ENCODE assay signal across 1 worm cellular context in the genomic region with DNA sequence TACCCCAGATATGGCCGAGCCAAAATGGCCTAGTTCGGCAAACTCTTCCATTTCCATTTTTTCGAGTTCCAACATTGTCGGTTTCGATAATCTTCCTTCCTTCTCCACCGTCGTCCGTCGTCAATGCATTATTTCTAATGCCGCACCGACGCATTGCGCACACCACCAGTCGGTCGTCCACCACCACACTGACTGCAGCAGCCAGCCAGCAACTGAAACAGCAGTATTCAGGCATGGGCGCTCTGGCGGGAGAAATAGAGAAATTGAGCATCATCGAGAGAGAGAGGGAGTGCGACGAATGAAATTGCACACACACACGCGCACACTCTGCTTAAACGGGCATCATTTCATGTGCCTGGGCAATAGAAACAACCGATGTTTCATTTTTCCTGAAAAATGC.
A peak's percentile ranks its signal among the peaks of the same experiment; 100 is the strongest.
TF ChIP-seq lines count a peak whose summit lies in the region.

No protein-coding gene starts in this region.

TF ChIP-seq in whole organism, L1 larva, 84 proteins besides CTCF, POLR2A, EP300 and RAD21 (continued from another document):
- TF ChIP-seq alr-1 (tag; optimal IDR thresholded peaks at IDR 0.05; lab: Kevin White, UChicago; ENCODE audit: borderline replicate concordance) (no peak), nhr-28 (tag; optimal IDR thresholded peaks at IDR 0.05; lab: Kevin White, UChicago) (no peak), mef-2 (tag; optimal IDR thresholded peaks at IDR 0.05; lab: Kevin White, UChicago) (no peak), unc-30 (tag; optimal IDR thresholded peaks at IDR 0.05; lab: Kevin White, UChicago) (no peak), sox-4 (tag; optimal IDR thresholded peaks at IDR 0.05; lab: Kevin White, UChicago) (peak; percentile 36), nhr-47 (tag; optimal IDR thresholded peaks at IDR 0.05; lab: Kevin White, UChicago) (peak; percentile 74), snu-23 (GFP tag; optimal IDR thresholded peaks at IDR 0.05; lab: Kevin White, UChicago) (peak; percentile 37), nhr-20 (tag; optimal IDR thresholded peaks at IDR 0.05; lab: Kevin White, UChicago) (no peak), lir-3 (tag; optimal IDR thresholded peaks at IDR 0.05; lab: Kevin White, UChicago; ENCODE audit: poor library complexity) (no peak), grh-1 (GFP tag; IDR thresholded peaks at IDR 0.05; lab: Robert Waterston, UW) (no peak), jun-1 (tag; optimal IDR thresholded peaks at IDR 0.05; lab: Kevin White, UChicago) (peak; percentile 36), tlp-1 (tag; optimal IDR thresholded peaks at IDR 0.05; lab: Kevin White, UChicago) (no peak), nhr-12 (tag; optimal IDR thresholded peaks at IDR 0.05; lab: Kevin White, UChicago) (no peak), lin-13 (GFP tag; optimal IDR thresholded peaks at IDR 0.05; lab: Kevin White, UChicago) (no peak), ces-1 (GFP tag; optimal IDR thresholded peaks at IDR 0.05; lab: Kevin White, UChicago) (no peak), lsy-2 (tag; optimal IDR thresholded peaks at IDR 0.05; lab: Kevin White, UChicago) (peak; percentile 18 to 27), zag-1 (tag; optimal IDR thresholded peaks at IDR 0.05; lab: Kevin White, UChicago) (no peak), ztf-4 (tag; optimal IDR thresholded peaks at IDR 0.05; lab: Kevin White, UChicago) (peak; percentile 56), zip-4 (GFP tag; optimal IDR thresholded peaks at IDR 0.05; lab: Kevin White, UChicago) (peak; percentile 2), Y116A8C.19 (tag; optimal IDR thresholded peaks at IDR 0.05; lab: Kevin White, UChicago; ENCODE audit: borderline replicate concordance) (no peak), unc-86 (tag; optimal IDR thresholded peaks at IDR 0.05; lab: Kevin White, UChicago) (peak; percentile 74), pax-3 (tag; optimal IDR thresholded peaks at IDR 0.05; lab: Kevin White, UChicago) (peak; percentile 47), nhr-71 (tag; optimal IDR thresholded peaks at IDR 0.05; lab: Kevin White, UChicago) (peak; percentile 75), swsn-7 (tag; optimal IDR thresholded peaks at IDR 0.05; lab: Kevin White, UChicago) (peak; percentile 72)
TF ChIP-seq in whole organism, L1 larva: peak in this region for 27.
